Fruit fly (Drosophila melanogaster) whole organism, embryonic: ENCODE results near the gene beat-IIa.
A peak's percentile ranks its signal among the peaks of the same experiment; 100 is the strongest.

Source experiments
- Ada2b ChIP-seq: fragments of 200-800 bp; sonication (Bioruptor generic); IDR thresholded peaks from 2 replicates; pipeline ENCODE4 v1.3.6; 2022; ENCODE audit warnings: missing biosample characterization, missing genetic modification characterization
- Atf-2 ChIP-seq: fragments of 200-800 bp; sonication (Bioruptor generic); optimal IDR thresholded peaks from 2 replicates; lab custom pipeline; 2016; ENCODE audit warnings: missing biosample characterization, missing genetic modification characterization
- Blimp-1 ChIP-seq: fragments of 200-800 bp; sonication (Bioruptor generic); optimal IDR thresholded peaks from 3 replicates; lab custom pipeline; 2018; ENCODE audit warnings: missing biosample characterization, missing genetic modification characterization, mild to moderate bottlenecking, moderate library complexity, missing genetic modification reagents
- CG10321 ChIP-seq: fragments of 200-800 bp; sonication (Bioruptor generic); IDR thresholded peaks from 2 replicates; pipeline ENCODE4 v1.3.6; 2022; ENCODE audit warnings: missing biosample characterization, missing genetic modification characterization
- CG11247 ChIP-seq: fragments of 200-800 bp; sonication (Bioruptor generic); IDR thresholded peaks from 2 replicates; pipeline ENCODE4 v1.3.6; 2022; ENCODE audit warnings: missing biosample characterization, missing genetic modification characterization
- CG11504 ChIP-seq: fragments of 200-800 bp; sonication (Bioruptor generic); optimal IDR thresholded peaks from 3 replicates; lab custom pipeline; 2019; ENCODE audit warnings: missing biosample characterization, mild to moderate bottlenecking, missing genetic modification characterization, moderate library complexity
- CG11695 ChIP-seq: fragments of 200-800 bp; sonication (Bioruptor generic); IDR thresholded peaks from 3 replicates; pipeline ENCODE4 v1.3.6; 2022; ENCODE audit warnings: missing biosample characterization, missing genetic modification characterization
- CG15269 ChIP-seq: fragments of 200-800 bp; sonication (Bioruptor generic); optimal IDR thresholded peaks from 2 replicates; lab custom pipeline; 2018; ENCODE audit warnings: missing biosample characterization, mild to moderate bottlenecking, missing genetic modification characterization, moderate library complexity
- CG1602 ChIP-seq: fragments of 200-800 bp; sonication (Bioruptor generic); optimal IDR thresholded peaks from 3 replicates; lab custom pipeline; 2016; ENCODE audit warnings: missing biosample characterization, missing genetic modification characterization
- CG2678 ChIP-seq: fragments of 200-800 bp; sonication (Bioruptor generic); optimal IDR thresholded peaks from 3 replicates; lab custom pipeline; 2019; ENCODE audit warnings: missing biosample characterization, mild to moderate bottlenecking, missing genetic modification characterization, moderate library complexity
- CG3065 ChIP-seq: fragments of 200-800 bp; sonication (Bioruptor generic); optimal IDR thresholded peaks from 2 replicates; lab custom pipeline; 2016; ENCODE audit warnings: missing biosample characterization, missing genetic modification characterization
- CG31441 ChIP-seq: fragments of 200-800 bp; sonication (Bioruptor generic); IDR thresholded peaks from 2 replicates; pipeline ENCODE4 v1.3.6; 2022; ENCODE audit warnings: missing biosample characterization, missing genetic modification characterization
- CG3847 ChIP-seq: fragments of 200-800 bp; sonication (Bioruptor generic); IDR thresholded peaks from 2 replicates; pipeline ENCODE4 v1.3.6; 2022; ENCODE audit warnings: missing biosample characterization, missing genetic modification characterization
- CG3995 ChIP-seq: fragments of 200-800 bp; sonication (Bioruptor generic); optimal IDR thresholded peaks from 3 replicates; lab custom pipeline; 2016; ENCODE audit warnings: missing biosample characterization, missing genetic modification characterization
- CG6689 ChIP-seq: fragments of 200-800 bp; sonication (Bioruptor generic); IDR thresholded peaks from 2 replicates; pipeline ENCODE4 v1.3.6; 2022; ENCODE audit warnings: missing biosample characterization, missing genetic modification characterization
- CG6813 ChIP-seq: fragments of 200-800 bp; sonication (Bioruptor generic); optimal IDR thresholded peaks from 2 replicates; lab custom pipeline; 2017; ENCODE audit warnings: missing biosample characterization, missing genetic modification characterization, mild to moderate bottlenecking, moderate library complexity, missing genetic modification reagents
- CG7839 ChIP-seq: fragments of 200-800 bp; sonication (Bioruptor generic); optimal IDR thresholded peaks from 3 replicates; lab custom pipeline; 2018; ENCODE audit warnings: missing biosample characterization, mild to moderate bottlenecking, missing genetic modification characterization, moderate library complexity
- CG8281 ChIP-seq: fragments of 200-800 bp; sonication (Bioruptor generic); optimal IDR thresholded peaks from 2 replicates; lab custom pipeline; 2018; ENCODE audit warnings: missing biosample characterization, mild to moderate bottlenecking, missing genetic modification characterization, moderate library complexity
- CG9215 ChIP-seq: fragments of 200-800 bp; sonication (Bioruptor generic); IDR thresholded peaks from 2 replicates; pipeline ENCODE4 v1.3.6; 2022; ENCODE audit warnings: missing biosample characterization, missing genetic modification characterization
- Deaf1 ChIP-seq: fragments of 200-800 bp; optimal IDR thresholded peaks from 3 replicates; lab custom pipeline; 2019; ENCODE audit warnings: missing biosample characterization, mild to moderate bottlenecking, missing genetic modification characterization, moderate library complexity
- Dref ChIP-seq: fragments of 200-800 bp; sonication (Bioruptor generic); IDR thresholded peaks from 2 replicates; pipeline ENCODE4 v1.3.6; 2022; ENCODE audit warnings: missing biosample characterization, missing genetic modification characterization
- HLH54F ChIP-seq: fragments of 200-800 bp; sonication (Bioruptor generic); optimal IDR thresholded peaks from 3 replicates; lab custom pipeline; 2016; ENCODE audit warnings: missing biosample characterization, missing genetic modification characterization
- Hr39 ChIP-seq: fragments of >200 bp; optimal IDR thresholded peaks from 2 replicates; lab custom pipeline; 2017
- Oli ChIP-seq: fragments of 200-800 bp; sonication (Bioruptor generic); optimal IDR thresholded peaks from 2 replicates; lab custom pipeline; 2018; ENCODE audit warnings: missing biosample characterization, mild to moderate bottlenecking, missing genetic modification characterization, moderate library complexity
- Optix ChIP-seq: fragments of 200-800 bp; sonication (Bioruptor generic); IDR thresholded peaks from 3 replicates; pipeline ENCODE4 v1.3.6; 2022; ENCODE audit warnings: missing biosample characterization, missing genetic modification characterization
- Rfx ChIP-seq: fragments of 200-800 bp; sonication (Bioruptor generic); IDR thresholded peaks from 2 replicates; pipeline ENCODE4 v1.3.6; 2022; ENCODE audit warnings: missing biosample characterization, missing genetic modification characterization
- Xrp1 ChIP-seq: fragments of 200-800 bp; sonication (Bioruptor generic); IDR thresholded peaks from 2 replicates; pipeline ENCODE4 v1.3.6; 2022; ENCODE audit warnings: missing biosample characterization, missing genetic modification characterization
- bab2 ChIP-seq: fragments of 200-800 bp; sonication (Bioruptor generic); optimal IDR thresholded peaks from 2 replicates; lab custom pipeline; 2016; ENCODE audit warnings: missing biosample characterization, missing genetic modification characterization
- dmrt99B ChIP-seq: fragments of 200-800 bp; sonication (Bioruptor generic); optimal IDR thresholded peaks from 2 replicates; lab custom pipeline; 2018; ENCODE audit warnings: missing biosample characterization, mild to moderate bottlenecking, missing genetic modification characterization, moderate library complexity
- eve ChIP-seq, 2 experiments: fragments of >200 bp; optimal IDR thresholded peaks; 2 replicates each; lab custom pipeline; 2017; ENCODE audit warnings: missing biosample characterization in 2 of 2, missing genetic modification characterization in 2 of 2
- ewg ChIP-seq: fragments of 200-800 bp; sonication (Bioruptor generic); optimal IDR thresholded peaks from 3 replicates; lab custom pipeline; 2017; ENCODE audit warnings: mild to moderate bottlenecking, missing biosample characterization, missing genetic modification reagents, missing genetic modification characterization
- fd96Cb ChIP-seq: fragments of 200-800 bp; sonication (Bioruptor generic); optimal IDR thresholded peaks from 2 replicates; lab custom pipeline; 2018; ENCODE audit warnings: missing biosample characterization, mild to moderate bottlenecking, missing genetic modification characterization, moderate library complexity
- fru ChIP-seq: fragments of >200 bp; optimal IDR thresholded peaks from 2 replicates; lab custom pipeline; 2017
- gce ChIP-seq: fragments of 200-800 bp; sonication (Bioruptor generic); IDR thresholded peaks from 3 replicates; pipeline ENCODE4 v1.3.6; 2022; ENCODE audit warnings: missing biosample characterization, missing genetic modification characterization
- gem ChIP-seq: fragments of 200-800 bp; sonication (Bioruptor generic); optimal IDR thresholded peaks from 2 replicates; lab custom pipeline; 2019; ENCODE audit warnings: missing biosample characterization, mild to moderate bottlenecking, missing genetic modification characterization, moderate library complexity
- grn ChIP-seq: fragments of 200-800 bp; sonication (Bioruptor generic); optimal IDR thresholded peaks from 3 replicates; lab custom pipeline; 2017; ENCODE audit warnings: missing biosample characterization, missing genetic modification characterization
- gsb ChIP-seq: fragments of 200-800 bp; sonication (Bioruptor generic); IDR thresholded peaks from 2 replicates; pipeline ENCODE4 v1.3.6; 2022; ENCODE audit warnings: missing biosample characterization, missing genetic modification characterization
- kay ChIP-seq: fragments of 200-800 bp; sonication (Bioruptor generic); optimal IDR thresholded peaks from 2 replicates; lab custom pipeline; 2016; ENCODE audit warnings: missing biosample characterization, missing genetic modification characterization
- ken ChIP-seq: fragments of 200-800 bp; sonication (Bioruptor generic); IDR thresholded peaks from 3 replicates; pipeline ENCODE4 v1.3.6; 2022; ENCODE audit warnings: missing biosample characterization, missing genetic modification characterization
- lmd ChIP-seq: fragments of 200-800 bp; sonication (Bioruptor generic); IDR thresholded peaks from 2 replicates; pipeline ENCODE4 v1.3.6; 2022; ENCODE audit warnings: missing biosample characterization, missing genetic modification characterization
- luna ChIP-seq: fragments of 200-800 bp; sonication (Bioruptor generic); optimal IDR thresholded peaks from 2 replicates; lab custom pipeline; 2016; ENCODE audit warnings: missing biosample characterization, missing genetic modification characterization
- phol ChIP-seq: fragments of 200-800 bp; sonication (Bioruptor generic); optimal IDR thresholded peaks from 3 replicates; lab custom pipeline; 2018; ENCODE audit warnings: missing biosample characterization, mild to moderate bottlenecking, missing genetic modification characterization, moderate library complexity
- row ChIP-seq: fragments of 200-800 bp; sonication (Bioruptor generic); IDR thresholded peaks from 3 replicates; pipeline ENCODE4 v1.3.6; 2022; ENCODE audit warnings: missing biosample characterization, missing genetic modification characterization
- salm ChIP-seq: fragments of 200-800 bp; sonication (Bioruptor generic); optimal IDR thresholded peaks from 2 replicates; lab custom pipeline; 2018; ENCODE audit warnings: missing biosample characterization, mild to moderate bottlenecking, missing genetic modification characterization
- slbo ChIP-seq: fragments of 200-800 bp; sonication (Bioruptor generic); IDR thresholded peaks from 2 replicates; pipeline ENCODE4 v1.3.6; 2022; ENCODE audit warnings: missing biosample characterization, missing genetic modification characterization
- so ChIP-seq: fragments of 200-800 bp; sonication (Bioruptor generic); IDR thresholded peaks from 3 replicates; pipeline ENCODE4 v1.3.6; 2022; ENCODE audit warnings: missing biosample characterization, missing genetic modification characterization
- sr ChIP-seq: fragments of 200-800 bp; sonication (Bioruptor generic); IDR thresholded peaks from 3 replicates; pipeline ENCODE4 v1.3.6; 2022; ENCODE audit warnings: missing biosample characterization, missing genetic modification characterization
- tin ChIP-seq: fragments of 200-800 bp; sonication (Bioruptor generic); optimal IDR thresholded peaks from 3 replicates; lab custom pipeline; 2016; ENCODE audit warnings: missing biosample characterization, missing genetic modification characterization
- ttk ChIP-seq: fragments of 200-800 bp; sonication (Bioruptor generic); IDR thresholded peaks from 2 replicates; pipeline ENCODE4 v2.1.2; 2022; ENCODE audit warnings: missing biosample characterization, missing genetic modification characterization
- tx ChIP-seq: fragments of 200-800 bp; sonication (Bioruptor generic); optimal IDR thresholded peaks from 2 replicates; lab custom pipeline; 2016; ENCODE audit warnings: missing biosample characterization, missing genetic modification characterization
- unpg ChIP-seq: fragments of 200-800 bp; sonication (Bioruptor generic); optimal IDR thresholded peaks from 3 replicates; lab custom pipeline; 2018; ENCODE audit warnings: missing biosample characterization, mild to moderate bottlenecking, missing genetic modification characterization, moderate library complexity

Gene beat-IIa

dm6 chr3R:17379742-17380141, 13.8 kb upstream of the beat-IIa start, which contains the start of gene lute (continued):
- TF ChIP-seq ewg (GFP tag; lab: Kevin White, UChicago) (peak; percentile 27), so (GFP tag; lab: Robert Waterston, UW) (0 out of 3 replicates have a peak, but pooled peaks have one; percentile 10), Deaf1 (tag; lab: Kevin White, UChicago) (peak; percentile 91), bab2 (GFP tag; lab: Kevin White, UChicago) (no peak)

- TF ChIP-seq Hr39 (lab: Kevin White, UChicago) = no peak
- TF ChIP-seq CG1602 (GFP tag; lab: Kevin White, UChicago) = no peak
- no peak; the same call in 1 of the 2 replicates for TF ChIP-seq Rfx (GFP tag; lab: Robert Waterston, UW)
- 0 out of 2 replicates have a peak, but pooled peaks have one; percentile 32 for TF ChIP-seq ttk (GFP tag; lab: Robert Waterston, UW)
- TF ChIP-seq ken (GFP tag; lab: Robert Waterston, UW) = no peak
- TF ChIP-seq tin = peak; percentile 6
- TF ChIP-seq CG11504 (tag; lab: Kevin White, UChicago) = peak; percentile 48
- TF ChIP-seq row (GFP tag; lab: Robert Waterston, UW) = peak; percentile 44; the same call in 1 of the 3 replicates
- TF ChIP-seq CG8281 (tag; lab: Kevin White, UChicago) = no peak
- peak; percentile 37 for TF ChIP-seq dmrt99B (tag; lab: Kevin White, UChicago)
- TF ChIP-seq gce (GFP tag; lab: Robert Waterston, UW) = no peak
- peak; percentile 90 for TF ChIP-seq CG3995 (GFP tag; lab: Kevin White, UChicago)
- no peak for TF ChIP-seq grn (GFP tag; lab: Kevin White, UChicago)
- TF ChIP-seq CG2678 = peak; percentile 4
- no peak for TF ChIP-seq tx (GFP tag; lab: Kevin White, UChicago)
- TF ChIP-seq CG11247 (GFP tag; lab: Robert Waterston, UW) = no peak
- TF ChIP-seq Blimp-1 = peak; percentile 0
- peak; percentile 26 for TF ChIP-seq phol
- TF ChIP-seq Optix (GFP tag; lab: Robert Waterston, UW) = no peak
- no peak for TF ChIP-seq salm
- no peak for TF ChIP-seq HLH54F
- no peak for TF ChIP-seq gsb
- TF ChIP-seq luna = no peak
- TF ChIP-seq Atf-2 (GFP tag; lab: Kevin White, UChicago) = no peak
- TF ChIP-seq Dref (GFP tag; lab: Robert Waterston, UW) = no peak
- TF ChIP-seq CG9215 (GFP tag; lab: Robert Waterston, UW) = no peak
- TF ChIP-seq kay (GFP tag; lab: Kevin White, UChicago) = no peak
- TF ChIP-seq lmd = no peak
- peak; percentile 22; the same call in 1 of the 3 replicates for TF ChIP-seq sr (GFP tag; lab: Robert Waterston, UW)
- TF ChIP-seq CG11695 (GFP tag; lab: Robert Waterston, UW) = no peak
- no peak for TF ChIP-seq CG3065
- peak; percentile 45 for TF ChIP-seq Xrp1 (GFP tag; lab: Robert Waterston, UW)
- no peak for TF ChIP-seq fru (lab: Kevin White, UChicago)
- TF ChIP-seq CG15269 (tag; lab: Kevin White, UChicago) = no peak
- TF ChIP-seq fd96Cb (tag; lab: Kevin White, UChicago) = peak; percentile 10
- TF ChIP-seq CG31441 = peak; percentile 34; the same call in 1 of the 2 replicates
- TF ChIP-seq CG10321 (GFP tag; lab: Robert Waterston, UW) = no peak
- TF ChIP-seq Oli (tag; lab: Kevin White, UChicago) = peak; percentile 22
- TF ChIP-seq CG7839 (tag; lab: Kevin White, UChicago) = peak; percentile 35
- peak; percentile 17; the same call in 1 of the 2 replicates for TF ChIP-seq Ada2b
- TF ChIP-seq eve (GFP tag; optimal IDR thresholded peaks at IDR 0.05; lab: Kevin White, UChicago) = no peak
- TF ChIP-seq CG6689 (GFP tag; lab: Robert Waterston, UW) = peak; percentile 36
- TF ChIP-seq slbo (GFP tag; lab: Robert Waterston, UW) = peak; percentile 37; the same call in 1 of the 2 replicates
- no peak for TF ChIP-seq CG6813
- TF ChIP-seq unpg (GFP tag; lab: Kevin White, UChicago) = peak; percentile 12
- no peak for TF ChIP-seq CG3847 (GFP tag; lab: Robert Waterston, UW)
- peak; percentile 45 for TF ChIP-seq gem
These were observed 13.1 kb upstream of the beat-IIa start for dm6 chr3R:17379051-17379450.
